Fruit fly (Drosophila melanogaster) whole organism, embryonic: ENCODE measurements around the gene CG6052.

Source experiments
- Atf6 ChIP-seq: fragments of 200-800 bp; sonication (Bioruptor generic); IDR thresholded peaks from 2 replicates; pipeline ENCODE4 v1.3.6; 2022; ENCODE audit warnings: missing biosample characterization, missing genetic modification characterization
- CG10431 ChIP-seq: fragments of 200-800 bp; sonication (Bioruptor generic); optimal IDR thresholded peaks from 3 replicates; lab custom pipeline; 2018; ENCODE audit warnings: missing biosample characterization, mild to moderate bottlenecking, missing genetic modification characterization
- CG11085 ChIP-seq: fragments of 200-800 bp; sonication (Bioruptor generic); IDR thresholded peaks from 2 replicates; pipeline ENCODE4 v1.3.6; 2022; ENCODE audit warnings: missing biosample characterization, missing genetic modification characterization
- CG11456 ChIP-seq: fragments of 200-800 bp; sonication (Bioruptor generic); IDR thresholded peaks from 3 replicates; pipeline ENCODE4 v1.3.6; 2022; ENCODE audit warnings: missing biosample characterization, missing genetic modification characterization
- CG13123 ChIP-seq: fragments of 200-800 bp; sonication (Bioruptor generic); optimal IDR thresholded peaks from 2 replicates; lab custom pipeline; 2016; ENCODE audit warnings: missing biosample characterization, missing genetic modification characterization
- CG13424 ChIP-seq: fragments of 200-800 bp; sonication (Bioruptor generic); optimal IDR thresholded peaks from 2 replicates; lab custom pipeline; 2019; ENCODE audit warnings: missing biosample characterization, mild to moderate bottlenecking, missing genetic modification characterization, moderate library complexity
- CG17359 ChIP-seq: fragments of 200-800 bp; sonication (Bioruptor generic); optimal IDR thresholded peaks from 3 replicates; lab custom pipeline; 2018; ENCODE audit warnings: missing biosample characterization, mild to moderate bottlenecking, missing genetic modification characterization, moderate library complexity
- CG17912 ChIP-seq: fragments of 200-800 bp; sonication (Bioruptor generic); optimal IDR thresholded peaks from 2 replicates; lab custom pipeline; 2018; ENCODE audit warnings: missing biosample characterization, mild to moderate bottlenecking, missing genetic modification characterization
- CG18476 ChIP-seq: fragments of 200-800 bp; sonication (Bioruptor generic); optimal IDR thresholded peaks from 2 replicates; lab custom pipeline; 2016; ENCODE audit warnings: missing biosample characterization, mild to moderate bottlenecking, missing genetic modification characterization
- CG33557 ChIP-seq: fragments of 200-800 bp; sonication (Bioruptor generic); optimal IDR thresholded peaks from 2 replicates; lab custom pipeline; 2019; ENCODE audit warnings: missing biosample characterization, mild to moderate bottlenecking, missing genetic modification characterization, moderate library complexity
- CG6254 ChIP-seq: fragments of 200-800 bp; sonication (Bioruptor generic); optimal IDR thresholded peaks from 3 replicates; lab custom pipeline; 2017; ENCODE audit warnings: mild to moderate bottlenecking, missing biosample characterization, missing genetic modification reagents, missing genetic modification characterization
- CG6654 ChIP-seq: fragments of 200-800 bp; sonication (Bioruptor generic); optimal IDR thresholded peaks from 2 replicates; lab custom pipeline; 2017; ENCODE audit warnings: missing biosample characterization, mild to moderate bottlenecking, missing genetic modification characterization
- CG7271 ChIP-seq: fragments of 200-800 bp; sonication (Bioruptor generic); optimal IDR thresholded peaks from 2 replicates; lab custom pipeline; 2018; ENCODE audit warnings: missing biosample characterization, mild to moderate bottlenecking, missing genetic modification characterization, moderate library complexity
- CG8281 ChIP-seq: fragments of 200-800 bp; sonication (Bioruptor generic); optimal IDR thresholded peaks from 2 replicates; lab custom pipeline; 2018; ENCODE audit warnings: missing biosample characterization, mild to moderate bottlenecking, missing genetic modification characterization, moderate library complexity
- CG8765 ChIP-seq: fragments of 200-800 bp; sonication (Bioruptor generic); IDR thresholded peaks from 2 replicates; pipeline ENCODE4 v1.3.6; 2022; ENCODE audit warnings: missing biosample characterization, missing genetic modification characterization
- CHES-1-like ChIP-seq: fragments of 200-800 bp; sonication (Bioruptor generic); optimal IDR thresholded peaks from 2 replicates; lab custom pipeline; 2016; ENCODE audit warnings: missing biosample characterization, missing genetic modification characterization
- D ChIP-seq, 2 experiments: fragments of 200-800 bp in 1 of 2; fragments of >200 bp in 1 of 2; sonication (Bioruptor generic) in 1 of 2; optimal IDR thresholded peaks; 2 replicates in 1 of 2; 3 replicates in 1 of 2; lab custom pipeline; 2017; ENCODE audit warnings: mild to moderate bottlenecking in 1 of 2, missing biosample characterization in 1 of 2, missing genetic modification characterization in 1 of 2, missing genetic modification reagents in 1 of 2
- Doc3 ChIP-seq: fragments of 200-800 bp; sonication (Bioruptor generic); IDR thresholded peaks from 3 replicates; pipeline ENCODE4 v1.3.6; 2022; ENCODE audit warnings: missing biosample characterization, missing genetic modification characterization; ENCODE audit not compliant: partially characterized antibody
- Fer2 ChIP-seq: fragments of 200-800 bp; sonication (Bioruptor generic); optimal IDR thresholded peaks from 2 replicates; lab custom pipeline; 2018; ENCODE audit warnings: missing biosample characterization, mild to moderate bottlenecking, missing genetic modification characterization, moderate library complexity
- H15 ChIP-seq: fragments of 200-800 bp; sonication (Bioruptor generic); IDR thresholded peaks from 3 replicates; pipeline ENCODE4 v1.3.6; 2022; ENCODE audit warnings: missing biosample characterization, missing genetic modification characterization
- Hand ChIP-seq: fragments of 200-800 bp; sonication (Bioruptor generic); optimal IDR thresholded peaks from 2 replicates; lab custom pipeline; 2017; ENCODE audit warnings: mild to moderate bottlenecking, missing biosample characterization, missing genetic modification reagents, missing genetic modification characterization
- Hr39 ChIP-seq: fragments of >200 bp; optimal IDR thresholded peaks from 2 replicates; lab custom pipeline; 2017
- Jarid2 ChIP-seq: fragments of 200-800 bp; sonication (Bioruptor generic); optimal IDR thresholded peaks from 3 replicates; lab custom pipeline; 2017; ENCODE audit warnings: mild to moderate bottlenecking, missing biosample characterization, missing genetic modification reagents, missing genetic modification characterization
- Med ChIP-seq: fragments of 200-800 bp; sonication (Bioruptor generic); peaks from one replicate; lab custom pipeline; 2016; ENCODE audit warnings: missing biosample characterization, missing genetic modification characterization, mild to moderate bottlenecking, inconsistent platforms, moderate library complexity
- Mrtf ChIP-seq: fragments of 200-800 bp; sonication (Bioruptor generic); IDR thresholded peaks from 3 replicates; pipeline ENCODE4 v1.3.6; 2022; ENCODE audit warnings: missing biosample characterization, missing genetic modification characterization
- Nf-YB ChIP-seq: fragments of 200-800 bp; sonication (Bioruptor generic); optimal IDR thresholded peaks from 3 replicates; lab custom pipeline; 2019; ENCODE audit warnings: missing biosample characterization, mild to moderate bottlenecking, missing genetic modification characterization, moderate library complexity
- Usf ChIP-seq: fragments of 200-800 bp; sonication (Bioruptor generic); optimal IDR thresholded peaks from 2 replicates; lab custom pipeline; 2017; ENCODE audit warnings: missing genotype, missing biosample characterization, missing genetic modification characterization
- ap ChIP-seq: fragments of 200-800 bp; sonication (Bioruptor generic); IDR thresholded peaks from 2 replicates; pipeline ENCODE4 v1.3.6; 2022; ENCODE audit warnings: missing biosample characterization, missing genetic modification characterization
- bsh ChIP-seq, 2 experiments: fragments of 200-800 bp; sonication (Bioruptor generic); optimal IDR thresholded peaks; 2 replicates each; lab custom pipeline; 2017 to 2018; ENCODE audit warnings: mild to moderate bottlenecking in 2 of 2, missing biosample characterization in 2 of 2, missing genetic modification characterization in 2 of 2, moderate library complexity in 1 of 2
- corto ChIP-seq: fragments of 200-800 bp; sonication (Bioruptor generic); optimal IDR thresholded peaks from 2 replicates; lab custom pipeline; 2016; ENCODE audit warnings: missing biosample characterization, mild to moderate bottlenecking, missing genetic modification characterization, moderate library complexity
- crp ChIP-seq, 2 experiments: fragments of 200-800 bp; sonication (Bioruptor generic); optimal IDR thresholded peaks; 2 replicates in 1 of 2; 3 replicates in 1 of 2; lab custom pipeline; 2017; ENCODE audit warnings: missing biosample characterization in 2 of 2, missing genetic modification characterization in 2 of 2, mild to moderate bottlenecking in 1 of 2, moderate library complexity in 1 of 2
- cwo ChIP-seq: fragments of 200-800 bp; sonication (Bioruptor generic); optimal IDR thresholded peaks from 3 replicates; lab custom pipeline; 2017; ENCODE audit warnings: missing biosample characterization, missing genetic modification characterization, mild to moderate bottlenecking, moderate library complexity, missing genetic modification reagents
- danr ChIP-seq: fragments of 200-800 bp; sonication (Bioruptor generic); IDR thresholded peaks from 2 replicates; pipeline ENCODE4 v1.3.6; 2022; ENCODE audit warnings: missing biosample characterization, missing genetic modification characterization
- dm ChIP-seq: fragments of 200-800 bp; sonication (Bioruptor generic); optimal IDR thresholded peaks from 3 replicates; lab custom pipeline; 2016; ENCODE audit warnings: missing biosample characterization, missing genetic modification characterization
- dysf ChIP-seq: fragments of 200-800 bp; sonication (Bioruptor generic); IDR thresholded peaks from 3 replicates; pipeline ENCODE4 v1.3.6; 2022; ENCODE audit warnings: missing biosample characterization, missing genetic modification characterization
- ftz-f1 ChIP-seq: fragments of 200-800 bp; sonication (Bioruptor generic); optimal IDR thresholded peaks from 2 replicates; lab custom pipeline; 2016; ENCODE audit warnings: missing biosample characterization, missing genetic modification characterization
- inv ChIP-seq: fragments of 200-800 bp; sonication (Bioruptor generic); IDR thresholded peaks from 2 replicates; pipeline ENCODE4 v1.3.6; 2022; ENCODE audit warnings: missing biosample characterization, missing genetic modification characterization; ENCODE audit not compliant: partially characterized antibody
- ken ChIP-seq: fragments of 200-800 bp; sonication (Bioruptor generic); IDR thresholded peaks from 3 replicates; pipeline ENCODE4 v1.3.6; 2022; ENCODE audit warnings: missing biosample characterization, missing genetic modification characterization
- lmd ChIP-seq: fragments of 200-800 bp; sonication (Bioruptor generic); IDR thresholded peaks from 2 replicates; pipeline ENCODE4 v1.3.6; 2022; ENCODE audit warnings: missing biosample characterization, missing genetic modification characterization
- luna ChIP-seq: fragments of 200-800 bp; sonication (Bioruptor generic); optimal IDR thresholded peaks from 2 replicates; lab custom pipeline; 2016; ENCODE audit warnings: missing biosample characterization, missing genetic modification characterization
- mirr ChIP-seq: fragments of 200-800 bp; sonication (Bioruptor generic); optimal IDR thresholded peaks from 3 replicates; lab custom pipeline; 2018; ENCODE audit warnings: missing biosample characterization, mild to moderate bottlenecking, missing genetic modification characterization
- nom ChIP-seq: fragments of 200-800 bp; sonication (Bioruptor generic); optimal IDR thresholded peaks from 2 replicates; lab custom pipeline; 2017; ENCODE audit warnings: missing biosample characterization, missing genetic modification characterization, mild to moderate bottlenecking, moderate library complexity, missing genetic modification reagents
- oc ChIP-seq: fragments of 200-800 bp; sonication (Bioruptor generic); optimal IDR thresholded peaks from 2 replicates; lab custom pipeline; 2018; ENCODE audit warnings: missing biosample characterization, mild to moderate bottlenecking, missing genetic modification characterization, moderate library complexity
- sens-2 ChIP-seq: fragments of 200-800 bp; sonication (Bioruptor generic); IDR thresholded peaks from 2 replicates; pipeline ENCODE4 v1.3.6; 2022; ENCODE audit warnings: missing biosample characterization, missing genetic modification characterization
- seq ChIP-seq: fragments of 200-800 bp; sonication (Bioruptor generic); IDR thresholded peaks from 2 replicates; pipeline ENCODE4 v1.3.6; 2022; ENCODE audit warnings: missing biosample characterization, missing genetic modification characterization
- slp2 ChIP-seq: fragments of 200-800 bp; sonication (Bioruptor generic); optimal IDR thresholded peaks from 2 replicates; lab custom pipeline; 2016; ENCODE audit warnings: missing biosample characterization, missing genetic modification characterization
- ssp ChIP-seq: fragments of 200-800 bp; sonication (Bioruptor generic); IDR thresholded peaks from 2 replicates; pipeline ENCODE4 v1.3.6; 2022; ENCODE audit warnings: missing biosample characterization, missing genetic modification characterization
- tna ChIP-seq: fragments of 200-800 bp; sonication (Bioruptor generic); IDR thresholded peaks from 2 replicates; pipeline ENCODE4 v1.3.6; 2022; ENCODE audit warnings: missing biosample characterization, missing genetic modification characterization; ENCODE audit not compliant: partially characterized antibody
- trem ChIP-seq: fragments of 200-800 bp; optimal IDR thresholded peaks from 3 replicates; lab custom pipeline; 2019; ENCODE audit warnings: missing biosample characterization, mild to moderate bottlenecking, missing genetic modification characterization, moderate library complexity
- vnd ChIP-seq: fragments of 200-800 bp; sonication (Bioruptor generic); IDR thresholded peaks from 3 replicates; pipeline ENCODE4 v1.3.6; 2022; ENCODE audit warnings: missing biosample characterization, missing genetic modification characterization; ENCODE audit not compliant: partially characterized antibody
- yki ChIP-seq: fragments of >200 bp; optimal IDR thresholded peaks from 3 replicates; lab custom pipeline; 2018

CG6052 gene

DNA sequence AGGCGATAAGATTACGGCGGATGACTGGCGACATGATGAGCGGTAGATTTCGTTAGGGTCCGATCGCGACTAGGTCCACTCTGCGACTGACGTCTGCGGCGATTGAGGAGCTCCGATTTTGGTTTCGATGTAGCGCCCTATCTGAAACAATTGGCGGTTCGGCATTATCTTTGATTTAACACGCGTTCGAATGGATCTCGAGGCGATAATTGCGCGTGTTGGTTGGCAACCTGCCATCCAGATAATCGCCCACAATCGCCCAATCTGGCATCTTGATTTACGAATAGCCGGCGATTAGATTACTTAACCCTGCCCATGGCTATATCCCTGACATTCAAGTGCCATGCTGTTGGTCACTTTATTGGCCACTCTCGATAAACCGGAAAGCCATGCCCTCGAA is 25.1 kb upstream of the CG6052 start (continued):
- TF ChIP-seq CG11085 = no peak
- TF ChIP-seq CG17912 (GFP tag; lab: Kevin White, UChicago) = no peak
- TF ChIP-seq CG17359 (tag; lab: Kevin White, UChicago) = no peak
- peak; percentile 2 for TF ChIP-seq Jarid2 (GFP tag; lab: Kevin White, UChicago)
- no peak for TF ChIP-seq CG11456 (GFP tag; lab: Robert Waterston, UW)
- TF ChIP-seq CG13424 = no peak
- TF ChIP-seq Usf (GFP tag; lab: Kevin White, UChicago) = no peak
- TF ChIP-seq CG33557 (GFP tag; lab: Kevin White, UChicago) = no peak
- no peak for TF ChIP-seq bsh (GFP tag; optimal IDR thresholded peaks at IDR 0.05; lab: Kevin White, UChicago)
- no peak for TF ChIP-seq CG8765 (GFP tag; lab: Robert Waterston, UW)
- TF ChIP-seq CG8281 = no peak
- no peak for TF ChIP-seq crp (GFP tag; optimal IDR thresholded peaks at IDR 0.05; lab: Kevin White, UChicago)
- no peak for TF ChIP-seq lmd (GFP tag; lab: Robert Waterston, UW)
- TF ChIP-seq H15 (GFP tag; lab: Robert Waterston, UW) = no peak
- no peak for TF ChIP-seq CG13123 (GFP tag; lab: Kevin White, UChicago)
- no peak for TF ChIP-seq CG10431 (GFP tag; lab: Kevin White, UChicago)
- TF ChIP-seq ken (GFP tag; lab: Robert Waterston, UW) = no peak
- TF ChIP-seq Atf6 (GFP tag; lab: Robert Waterston, UW) = no peak
- no peak for TF ChIP-seq CG6254 (GFP tag; lab: Kevin White, UChicago)
- no peak for TF ChIP-seq Hand (GFP tag; lab: Kevin White, UChicago)
- TF ChIP-seq D (optimal IDR thresholded peaks at IDR 0.05; lab: Kevin White, UChicago) = no peak
- no peak for TF ChIP-seq D (GFP tag; optimal IDR thresholded peaks at IDR 0.05; lab: Kevin White, UChicago)
- TF ChIP-seq dysf (GFP tag; lab: Robert Waterston, UW) = 0 out of 3 replicates have a peak, but pooled peaks have one; percentile 5
- TF ChIP-seq CG7271 = no peak
- peak; percentile 83 for TF ChIP-seq cwo (GFP tag; lab: Kevin White, UChicago)
- TF ChIP-seq yki = no peak
- TF ChIP-seq vnd = 0 out of 3 replicates have a peak, but pooled peaks have one; percentile 34
- TF ChIP-seq trem (tag; lab: Kevin White, UChicago) = no peak
- no peak for TF ChIP-seq dm (GFP tag; lab: Kevin White, UChicago)
- TF ChIP-seq oc (tag; lab: Kevin White, UChicago) = no peak
- no peak for TF ChIP-seq Hr39 (lab: Kevin White, UChicago)
- TF ChIP-seq ftz-f1 = peak; percentile 56
- no peak for TF ChIP-seq CHES-1-like (GFP tag; lab: Kevin White, UChicago)
- TF ChIP-seq luna = no peak
- peak; percentile 86 for TF ChIP-seq mirr (GFP tag; lab: Kevin White, UChicago)
- TF ChIP-seq Mrtf (GFP tag; lab: Robert Waterston, UW) = no peak
- no peak for TF ChIP-seq slp2
- no peak for TF ChIP-seq Nf-YB (GFP tag; lab: Kevin White, UChicago)
- no peak for TF ChIP-seq Doc3 (GFP tag; lab: Robert Waterston, UW)
- no peak for TF ChIP-seq ssp
- no peak for TF ChIP-seq CG18476 (GFP tag; lab: Kevin White, UChicago)
- TF ChIP-seq Fer2 (tag; lab: Kevin White, UChicago) = no peak
- no peak for TF ChIP-seq nom (GFP tag; lab: Kevin White, UChicago)
- no peak for TF ChIP-seq seq (GFP tag; lab: Robert Waterston, UW)
- no peak for TF ChIP-seq ap (GFP tag; lab: Robert Waterston, UW)
- TF ChIP-seq Med (GFP tag; lab: Kevin White, UChicago) = peak; percentile 76
- TF ChIP-seq tna (GFP tag; lab: Robert Waterston, UW) = no peak
- no peak for TF ChIP-seq corto (GFP tag; lab: Kevin White, UChicago)
- TF ChIP-seq CG6654 (GFP tag; lab: Kevin White, UChicago) = no peak
- TF ChIP-seq sens-2 (GFP tag; lab: Robert Waterston, UW) = 0 out of 2 replicates have a peak, but pooled peaks have one; percentile 20
- no peak for TF ChIP-seq inv
- TF ChIP-seq danr = no peak
